Fruit fly (Drosophila melanogaster) whole organism, prepupa: ENCODE data around the gene Obp83a.

Experiments used
- CG11762 ChIP-seq: fragments of 200-800 bp; sonication (Bioruptor generic); optimal IDR thresholded peaks from 3 replicates; lab custom pipeline; 2016; ENCODE audit warnings: missing biosample characterization, missing genetic modification characterization; ENCODE audit not compliant: insufficient read depth
- CG11902 ChIP-seq: fragments of 200-800 bp; sonication (Bioruptor generic); optimal IDR thresholded peaks from 3 replicates; lab custom pipeline; 2016; ENCODE audit warnings: missing biosample characterization, missing genetic modification characterization
- CG16779 ChIP-seq: fragments of 200-800 bp; sonication (Bioruptor generic); optimal IDR thresholded peaks from 3 replicates; lab custom pipeline; 2017; ENCODE audit warnings: missing biosample characterization, mild to moderate bottlenecking, missing genetic modification characterization
- CG4318 ChIP-seq: fragments of 200-800 bp; sonication (Bioruptor generic); optimal IDR thresholded peaks from 3 replicates; lab custom pipeline; 2017; ENCODE audit warnings: missing biosample characterization, mild to moderate bottlenecking, missing genetic modification characterization
- CG6808 ChIP-seq: fragments of 200-800 bp; sonication (Bioruptor generic); optimal IDR thresholded peaks from 3 replicates; lab custom pipeline; 2017; ENCODE audit warnings: missing biosample characterization, missing genetic modification characterization, mild to moderate bottlenecking, moderate library complexity, missing genetic modification reagents
- CG8119 ChIP-seq: fragments of 200-800 bp; sonication (Bioruptor generic); IDR thresholded peaks from 3 replicates; pipeline ENCODE4 v1.3.6; 2022; ENCODE audit warnings: missing biosample characterization, missing genetic modification characterization
- CG8632 ChIP-seq: fragments of 200-800 bp; sonication (Bioruptor generic); optimal IDR thresholded peaks from 3 replicates; lab custom pipeline; 2016; ENCODE audit warnings: missing biosample characterization, missing genetic modification characterization
- CG9139 ChIP-seq: fragments of 200-800 bp; sonication (Bioruptor generic); optimal IDR thresholded peaks from 3 replicates; lab custom pipeline; 2017; ENCODE audit warnings: missing biosample characterization, mild to moderate bottlenecking, missing genetic modification characterization
- Eip78C ChIP-seq: fragments of 200-800 bp; sonication (Bioruptor generic); peaks from one replicate; lab custom pipeline; 2016; ENCODE audit warnings: missing biosample characterization, missing genetic modification characterization
- Hr38 ChIP-seq: sonication (Bioruptor generic); optimal IDR thresholded peaks from 2 replicates; lab custom pipeline; 2016; ENCODE audit warnings: missing biosample characterization, missing genetic modification characterization
- Sox102F ChIP-seq: fragments of 200-800 bp; sonication (Bioruptor generic); optimal IDR thresholded peaks from 2 replicates; lab custom pipeline; 2016; ENCODE audit warnings: missing biosample characterization, mild to moderate bottlenecking, missing genetic modification characterization
- Sox14 ChIP-seq: fragments of 200-800 bp; sonication (Bioruptor generic); optimal IDR thresholded peaks from 3 replicates; lab custom pipeline; 2016; ENCODE audit warnings: missing biosample characterization, missing genetic modification characterization
- dac ChIP-seq: fragments of 200-800 bp; sonication (Bioruptor generic); optimal IDR thresholded peaks from 2 replicates; lab custom pipeline; 2017; ENCODE audit warnings: missing biosample characterization, mild to moderate bottlenecking, missing genetic modification characterization
- eg ChIP-seq: fragments of 200-800 bp; sonication (Bioruptor generic); IDR thresholded peaks from 3 replicates; pipeline ENCODE4 v1.3.6; 2022; ENCODE audit warnings: missing biosample characterization, missing genetic modification characterization
- esn ChIP-seq: fragments of 200-800 bp; sonication (Bioruptor generic); optimal IDR thresholded peaks from 2 replicates; lab custom pipeline; 2016; ENCODE audit warnings: missing biosample characterization, mild to moderate bottlenecking, missing genetic modification characterization, moderate library complexity
- fd59A ChIP-seq: fragments of 200-800 bp; sonication (Bioruptor generic); optimal IDR thresholded peaks from 2 replicates; lab custom pipeline; 2017; ENCODE audit warnings: missing biosample characterization, mild to moderate bottlenecking, missing genetic modification characterization, missing genetic modification reagents
- fd85E ChIP-seq: fragments of 200-800 bp; sonication (Bioruptor generic); optimal IDR thresholded peaks from 3 replicates; lab custom pipeline; 2016; ENCODE audit warnings: missing biosample characterization, missing genetic modification characterization
- net ChIP-seq: fragments of 200-800 bp; sonication (Bioruptor generic); optimal IDR thresholded peaks from 3 replicates; lab custom pipeline; 2016; ENCODE audit warnings: missing biosample characterization, missing genetic modification characterization
- salr ChIP-seq, 2 experiments: fragments of 200-800 bp; sonication (Bioruptor generic); optimal IDR thresholded peaks; 3 replicates each; lab custom pipeline; 2016 to 2018; ENCODE audit warnings: missing biosample characterization in 2 of 2, missing genetic modification characterization in 2 of 2, mild to moderate bottlenecking in 1 of 2
- ss ChIP-seq, 2 experiments: fragments of 200-800 bp; sonication (Bioruptor generic); optimal IDR thresholded peaks; 2 replicates in 1 of 2; 3 replicates in 1 of 2; lab custom pipeline; 2017 to 2018; ENCODE audit warnings: mild to moderate bottlenecking in 2 of 2, missing biosample characterization in 2 of 2, missing genetic modification characterization in 2 of 2, moderate library complexity in 1 of 2
- svp ChIP-seq: fragments of 200-800 bp; sonication (Bioruptor generic); peaks from one replicate; lab custom pipeline; 2016; ENCODE audit warnings: missing biosample characterization, missing genetic modification characterization

The Obp83a gene

dm6 chr3R:5927841-5928240 lies 47.2 kb downstream of the Obp83a start:
- TF ChIP-seq eg (GFP tag; lab: Robert Waterston, UW) (no peak), fd85E (GFP tag; lab: Kevin White, UChicago) (no peak), CG6808 (GFP tag; lab: Kevin White, UChicago) (no peak), CG8632 (GFP tag; lab: Kevin White, UChicago) (no peak), Eip78C (no peak), fd59A (GFP tag; lab: Kevin White, UChicago) (no peak), esn (GFP tag; lab: Kevin White, UChicago) (no peak), Hr38 (no peak), CG16779 (tag; lab: Kevin White, UChicago) (no peak), salr (GFP tag; optimal IDR thresholded peaks at IDR 0.05; lab: Kevin White, UChicago) (no peak), dac (GFP tag; lab: Kevin White, UChicago) (no peak), CG4318 (GFP tag; lab: Kevin White, UChicago) (no peak), net (GFP tag; lab: Kevin White, UChicago) (no peak)
- TF ChIP-seq, all 60 proteins: peak for 0

DNA sequence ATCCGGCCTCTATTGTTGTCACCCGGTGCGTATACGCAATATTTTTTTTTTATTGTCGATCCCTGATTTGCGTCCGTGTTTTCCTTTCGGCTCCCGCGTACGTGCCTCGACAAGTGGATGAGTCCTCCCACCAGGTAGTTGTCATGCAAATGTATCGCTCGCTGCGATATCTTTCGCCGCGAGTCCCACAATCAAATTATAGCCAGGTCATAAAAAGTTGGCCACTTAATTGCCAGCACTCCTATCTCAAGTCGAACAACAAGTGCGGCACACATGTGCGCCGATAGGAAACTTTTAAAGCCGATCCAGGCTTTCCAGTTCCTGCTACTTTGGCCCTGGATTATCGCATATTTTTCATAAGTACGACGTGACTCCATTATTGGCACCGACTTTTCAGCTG lies 50.4 kb downstream of the Obp83a start:
- no peak for TF ChIP-seq Hr38
- no peak for TF ChIP-seq ss (GFP tag; optimal IDR thresholded peaks at IDR 0.05; lab: Kevin White, UChicago)
- TF ChIP-seq Sox102F (GFP tag; lab: Kevin White, UChicago), result no peak
- no peak for TF ChIP-seq CG9139 (GFP tag; lab: Kevin White, UChicago)
- no peak for TF ChIP-seq svp
- no peak for TF ChIP-seq Sox14 (GFP tag; lab: Kevin White, UChicago)
- no peak for TF ChIP-seq CG8119 (GFP tag; lab: Robert Waterston, UW)
- no peak for TF ChIP-seq CG4318 (GFP tag; lab: Kevin White, UChicago)
- TF ChIP-seq CG11762 (GFP tag; lab: Kevin White, UChicago), result no peak
- no peak for TF ChIP-seq salr (GFP tag; optimal IDR thresholded peaks at IDR 0.05; lab: Kevin White, UChicago)
- TF ChIP-seq CG11902 (GFP tag; lab: Kevin White, UChicago), result no peak
- TF ChIP-seq, all 60 proteins: peak for 0
